Comparison of ENCODE assay signal across 1 fruit fly cellular context in the genomic region with DNA sequence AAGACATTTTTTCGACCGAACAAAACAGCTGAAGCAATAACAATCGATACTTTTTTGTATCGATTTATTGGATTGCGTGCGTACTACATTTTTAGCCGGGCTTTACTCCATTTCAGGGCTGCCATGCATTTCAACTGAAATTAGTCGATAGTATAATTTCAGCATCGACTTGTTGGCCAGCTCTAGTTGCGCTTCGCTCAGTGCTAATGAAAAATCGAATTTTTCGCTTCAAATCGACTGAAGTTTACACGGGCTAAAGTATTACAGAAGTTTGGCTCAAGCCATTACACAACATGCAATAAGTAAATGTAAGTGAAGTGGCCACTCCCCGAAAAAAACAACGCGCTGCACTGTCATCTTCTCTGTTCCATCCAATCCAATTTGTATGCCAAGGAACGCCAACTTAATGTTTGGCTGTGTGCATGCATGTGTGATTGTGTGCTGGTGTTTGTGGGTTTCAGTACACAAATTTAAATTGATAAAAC.
TF ChIP-seq lines count a peak whose summit lies in the region.

Gene mRpL47, minus strand, starts transcription at position 49 of the 485 bp plus-strand sequence.
Gene CG8176, plus strand, starts transcription at position 148 of the 485 bp plus-strand sequence.
Gene Kdm3, plus strand, starts transcription at position 148 of the 485 bp plus-strand sequence.

TF ChIP-seq in whole organism, embryonic, 481 proteins besides CTCF, POLR2A, EP300 and RAD21 (continued from another document):
- TF ChIP-seq CG4820 (GFP tag; optimal IDR thresholded peaks at IDR 0.05; lab: Kevin White, UChicago) (peak; percentile 45), peb (GFP tag; IDR thresholded peaks at IDR 0.05; lab: Robert Waterston, UW) (no peak), CG10543 (GFP tag; optimal IDR thresholded peaks at IDR 0.05; lab: Kevin White, UChicago) (peak; percentile 70), CG18011 (GFP tag; optimal IDR thresholded peaks at IDR 0.05; lab: Kevin White, UChicago) (peak; percentile 21), trem (tag; optimal IDR thresholded peaks at IDR 0.05; lab: Kevin White, UChicago) (peak; percentile 90), CG3407 (GFP tag; optimal IDR thresholded peaks at IDR 0.05; lab: Kevin White, UChicago) (no peak), CG14441 (GFP tag; IDR thresholded peaks at IDR 0.05; lab: Robert Waterston, UW) (no peak), Trl (optimal IDR thresholded peaks at IDR 0.05; lab: Kevin White, UChicago) (no peak), Trl (GFP tag; optimal IDR thresholded peaks at IDR 0.05; lab: Kevin White, UChicago) (peak; percentile 79), Lhr (GFP tag; optimal IDR thresholded peaks at IDR 0.05; lab: Kevin White, UChicago) (peak; percentile 86), ERR (GFP tag; optimal IDR thresholded peaks at IDR 0.05; lab: Kevin White, UChicago) (peak; percentile 83), Deaf1 (tag; optimal IDR thresholded peaks at IDR 0.05; lab: Kevin White, UChicago) (peak; percentile 40), tup (GFP tag; optimal IDR thresholded peaks at IDR 0.05; lab: Kevin White, UChicago) (no peak), D19A (tag; optimal IDR thresholded peaks at IDR 0.05; lab: Kevin White, UChicago) (peak; percentile 43), CG2116 (GFP tag; optimal IDR thresholded peaks at IDR 0.05; lab: Kevin White, UChicago) (peak; percentile 93), az2 (GFP tag; optimal IDR thresholded peaks at IDR 0.05; lab: Kevin White, UChicago) (peak; percentile 31), CG10979 (tag; optimal IDR thresholded peaks at IDR 0.05; lab: Kevin White, UChicago) (peak; percentile 50), ash1 (GFP tag; optimal IDR thresholded peaks at IDR 0.05; lab: Kevin White, UChicago) (no peak), fu2 (GFP tag; optimal IDR thresholded peaks at IDR 0.05; lab: Kevin White, UChicago) (peak; percentile 69), CG34376 (GFP tag; optimal IDR thresholded peaks at IDR 0.05; lab: Kevin White, UChicago) (peak; percentile 78), CG4730 (GFP tag; IDR thresholded peaks at IDR 0.05; lab: Robert Waterston, UW) (no peak), nerfin-1 (tag; optimal IDR thresholded peaks at IDR 0.05; lab: Kevin White, UChicago) (peak; percentile 81), kah (GFP tag; optimal IDR thresholded peaks at IDR 0.05; lab: Kevin White, UChicago) (no peak), chif (GFP tag; optimal IDR thresholded peaks at IDR 0.05; lab: Kevin White, UChicago) (peak; percentile 53 to 60), pan (optimal IDR thresholded peaks at IDR 0.05; lab: Kevin White, UChicago) (no peak), pan (GFP tag; optimal IDR thresholded peaks at IDR 0.05 in 1 of 2, IDR thresholded peaks at IDR 0.05 in 1 of 2) (no peak), CG8765 (GFP tag; IDR thresholded peaks at IDR 0.05; lab: Robert Waterston, UW) (no peak), stwl (tag; optimal IDR thresholded peaks at IDR 0.05; lab: Kevin White, UChicago) (peak; percentile 70), CG9609 (GFP tag; optimal IDR thresholded peaks at IDR 0.05; lab: Kevin White, UChicago) (peak; percentile 60), cwo (GFP tag; optimal IDR thresholded peaks at IDR 0.05; lab: Kevin White, UChicago) (no peak), Atf3 (GFP tag; optimal IDR thresholded peaks at IDR 0.05; lab: Kevin White, UChicago) (peak; percentile 44), Ravus (GFP tag; IDR thresholded peaks at IDR 0.05; lab: Robert Waterston, UW) (no peak), CG9876 (GFP tag; optimal IDR thresholded peaks at IDR 0.05; lab: Kevin White, UChicago) (peak; percentile 86), Fer1 (GFP tag; optimal IDR thresholded peaks at IDR 0.05; lab: Kevin White, UChicago) (peak; percentile 51), CG8478 (optimal IDR thresholded peaks at IDR 0.05; lab: Kevin White, UChicago) (peak; percentile 54), Fer2 (tag; optimal IDR thresholded peaks at IDR 0.05; lab: Kevin White, UChicago) (peak; percentile 10), unc-4 (GFP tag; IDR thresholded peaks at IDR 0.05; lab: Robert Waterston, UW; ENCODE audit: partially characterized antibody) (no peak), Chrac-16 (GFP tag; optimal IDR thresholded peaks at IDR 0.05; lab: Kevin White, UChicago) (peak; percentile 36), CG18599 (GFP tag; optimal IDR thresholded peaks at IDR 0.05; lab: Kevin White, UChicago) (peak; percentile 55), CG2202 (tag; optimal IDR thresholded peaks at IDR 0.05; lab: Kevin White, UChicago) (peak; percentile 19), CG6254 (GFP tag; optimal IDR thresholded peaks at IDR 0.05; lab: Kevin White, UChicago) (no peak), tap (tag; optimal IDR thresholded peaks at IDR 0.05; lab: Kevin White, UChicago) (peak; percentile 24), CG15696 (tag; optimal IDR thresholded peaks at IDR 0.05; lab: Kevin White, UChicago) (peak; percentile 51), fd102C (GFP tag; optimal IDR thresholded peaks at IDR 0.05; lab: Kevin White, UChicago) (no peak), Hr51 (GFP tag; optimal IDR thresholded peaks at IDR 0.05; lab: Kevin White, UChicago) (peak in 1 of 2 experiments; percentile 81), Ptx1 (GFP tag; IDR thresholded peaks at IDR 0.05; lab: Robert Waterston, UW) (no peak), CG9437 (GFP tag; optimal IDR thresholded peaks at IDR 0.05; lab: Kevin White, UChicago) (no peak), insv (GFP tag; optimal IDR thresholded peaks at IDR 0.05; lab: Kevin White, UChicago) (peak in 1 of 2 experiments; percentile 52), knrl (GFP tag; IDR thresholded peaks at IDR 0.05; lab: Robert Waterston, UW; ENCODE audit: partially characterized antibody) (no peak), Mad (GFP tag; optimal IDR thresholded peaks at IDR 0.05; lab: Kevin White, UChicago) (peak; percentile 66), gcm (GFP tag; optimal IDR thresholded peaks at IDR 0.05; lab: Kevin White, UChicago) (no peak), Side (GFP tag; optimal IDR thresholded peaks at IDR 0.05; lab: Kevin White, UChicago) (peak; percentile 74), cad (GFP tag; optimal IDR thresholded peaks at IDR 0.05; lab: Kevin White, UChicago) (no peak), nau (GFP tag; optimal IDR thresholded peaks at IDR 0.05; lab: Kevin White, UChicago) (no peak), Xbp1 (GFP tag; optimal IDR thresholded peaks at IDR 0.05; lab: Kevin White, UChicago) (peak; percentile 71), Dad (GFP tag; optimal IDR thresholded peaks at IDR 0.05; lab: Kevin White, UChicago) (peak; percentile 72), tx (GFP tag; optimal IDR thresholded peaks at IDR 0.05; lab: Kevin White, UChicago) (peak; percentile 70), Pdp1 (GFP tag; optimal IDR thresholded peaks at IDR 0.05; lab: Kevin White, UChicago) (peak; percentile 64 to 97), ab (GFP tag; optimal IDR thresholded peaks at IDR 0.05; lab: Kevin White, UChicago) (peak; percentile 29), crol (GFP tag; IDR thresholded peaks at IDR 0.05; lab: Robert Waterston, UW) (no peak), CG43689 (GFP tag; IDR thresholded peaks at IDR 0.05; lab: Robert Waterston, UW) (no peak), Ssrp (tag; optimal IDR thresholded peaks at IDR 0.05; lab: Kevin White, UChicago) (peak; percentile 16), Max (GFP tag; optimal IDR thresholded peaks at IDR 0.05; lab: Kevin White, UChicago) (peak; percentile 13), CG1602 (GFP tag; optimal IDR thresholded peaks at IDR 0.05; lab: Kevin White, UChicago) (peak; percentile 38), CG15269 (tag; optimal IDR thresholded peaks at IDR 0.05; lab: Kevin White, UChicago) (no peak), CG17829 (tag; optimal IDR thresholded peaks at IDR 0.05; lab: Kevin White, UChicago) (peak; percentile 82), Sry-δ (GFP tag; optimal IDR thresholded peaks at IDR 0.05; lab: Kevin White, UChicago) (peak; percentile 100), Camta (GFP tag; optimal IDR thresholded peaks at IDR 0.05; lab: Kevin White, UChicago) (peak; percentile 23), CG4282 (GFP tag; optimal IDR thresholded peaks at IDR 0.05; lab: Kevin White, UChicago) (peak; percentile 68), CG17186 (GFP tag; optimal IDR thresholded peaks at IDR 0.05; lab: Kevin White, UChicago) (peak; percentile 97), CG8944 (GFP tag; optimal IDR thresholded peaks at IDR 0.05; lab: Kevin White, UChicago) (peak; percentile 68), CG14965 (GFP tag; optimal IDR thresholded peaks at IDR 0.05; lab: Kevin White, UChicago; ENCODE audit: borderline replicate concordance) (no peak), CG13775 (GFP tag; optimal IDR thresholded peaks at IDR 0.05; lab: Kevin White, UChicago) (peak; percentile 35), YL-1 (GFP tag; optimal IDR thresholded peaks at IDR 0.05; lab: Kevin White, UChicago) (peak; percentile 94), CG12769 (tag; optimal IDR thresholded peaks at IDR 0.05; lab: Kevin White, UChicago) (peak; percentile 83), CG3065 (GFP tag; optimal IDR thresholded peaks at IDR 0.05; lab: Kevin White, UChicago) (no peak), disco-r (GFP tag; optimal IDR thresholded peaks at IDR 0.05; lab: Kevin White, UChicago) (peak; percentile 15), CG10321 (GFP tag; IDR thresholded peaks at IDR 0.05; lab: Robert Waterston, UW) (no peak), CG10147 (GFP tag; optimal IDR thresholded peaks at IDR 0.05; lab: Kevin White, UChicago) (peak; percentile 47), her (GFP tag; optimal IDR thresholded peaks at IDR 0.05; lab: Kevin White, UChicago) (peak; percentile 63), CG9797 (GFP tag; optimal IDR thresholded peaks at IDR 0.05; lab: Kevin White, UChicago) (peak; percentile 81), caup (GFP tag; optimal IDR thresholded peaks at IDR 0.05; lab: Kevin White, UChicago; ENCODE audit: severe bottlenecking) (peak; percentile 70), Eip74EF (GFP tag; optimal IDR thresholded peaks at IDR 0.05; lab: Kevin White, UChicago) (no peak), Lpt (GFP tag; optimal IDR thresholded peaks at IDR 0.05; lab: Kevin White, UChicago) (no peak), H2.0 (GFP tag; IDR thresholded peaks at IDR 0.05; lab: Robert Waterston, UW) (no peak), CG10267 (tag; optimal IDR thresholded peaks at IDR 0.05; lab: Kevin White, UChicago) (peak; percentile 70), CG17802 (tag; optimal IDR thresholded peaks at IDR 0.05; lab: Kevin White, UChicago) (peak; percentile 21), dmrt11E (tag; optimal IDR thresholded peaks at IDR 0.05; lab: Kevin White, UChicago) (peak; percentile 8), wor (GFP tag; IDR thresholded peaks at IDR 0.05; lab: Robert Waterston, UW) (no peak), CG12391 (tag; optimal IDR thresholded peaks at IDR 0.05; lab: Kevin White, UChicago) (peak; percentile 59), MESR4 (GFP tag; optimal IDR thresholded peaks at IDR 0.05; lab: Kevin White, UChicago) (peak; percentile 91), Opbp (GFP tag; IDR thresholded peaks at IDR 0.05; lab: Robert Waterston, UW; ENCODE audit: partially characterized antibody) (no peak), Hr3 (GFP tag; optimal IDR thresholded peaks at IDR 0.05; lab: Kevin White, UChicago) (peak; percentile 48), sisA (GFP tag; IDR thresholded peaks at IDR 0.05; lab: Robert Waterston, UW) (no peak), shn (GFP tag; optimal IDR thresholded peaks at IDR 0.05; lab: Kevin White, UChicago) (peak; percentile 79), pum (GFP tag; optimal IDR thresholded peaks at IDR 0.05; lab: Kevin White, UChicago) (peak; percentile 79), dpn (GFP tag; optimal IDR thresholded peaks at IDR 0.05; lab: Kevin White, UChicago) (peak; percentile 78), NC2α (GFP tag; optimal IDR thresholded peaks at IDR 0.05; lab: Kevin White, UChicago) (peak; percentile 32)
